Fruit fly (Drosophila melanogaster): Measurements from ENCODE around the gene CG14868.
A peak's percentile ranks its signal among the peaks of the same experiment; 100 is the strongest.

- peak; percentile 41 to 48 for TF ChIP-seq CTCF (optimal IDR thresholded peaks at IDR 0.05)
- TF ChIP-seq CG8478 (optimal IDR thresholded peaks at IDR 0.05): no peak
These were observed 36.8 kb downstream of the CG14868 start, which contains the start of the genes Fkbp39 and Cyfip for dm6 chr3R:15332994-15333393.

Measured in S2 (cell line).